Worm (Caenorhabditis elegans): ENCODE data around the gene ZK1321.4.

DNA sequence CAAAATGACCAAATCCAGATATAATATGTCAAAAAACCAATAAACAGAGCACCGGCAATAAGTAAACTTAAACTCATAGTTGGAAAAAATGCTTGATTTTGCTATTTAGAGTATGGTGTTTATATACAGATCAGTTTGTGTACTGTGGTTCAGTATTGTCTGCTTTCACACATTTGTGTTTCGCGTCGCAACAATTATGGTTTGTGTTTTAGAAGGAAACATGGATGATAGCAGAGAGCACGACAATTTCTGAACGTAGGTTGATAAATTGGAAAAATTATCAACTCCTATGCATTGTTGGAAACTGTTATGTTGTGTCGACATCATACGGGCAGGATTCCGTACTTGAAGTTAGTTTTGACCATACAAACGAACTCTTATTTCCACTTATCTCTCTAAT is 23.9 kb upstream of the ZK1321.4 start, which contains the start of gene cyp-13A4:
- no peak for TF ChIP-seq aptf-2 (GFP tag; conservative IDR thresholded peaks at IDR 0.05)
- no peak for TF ChIP-seq lin-35 (GFP tag; optimal IDR thresholded peaks at IDR 0.05)
- TF ChIP-seq xnd-1 (tag; optimal IDR thresholded peaks at IDR 0.05), result no peak
- TF ChIP-seq egl-44 (GFP tag; IDR thresholded peaks at IDR 0.05), result no peak
- TF ChIP-seq Y67H2A.10 (GFP tag; conservative IDR thresholded peaks at IDR 0.05), result no peak
- TF ChIP-seq efl-1 (GFP tag; optimal IDR thresholded peaks at IDR 0.05), result no peak
- TF ChIP-seq B0336.3 (GFP tag; IDR thresholded peaks at IDR 0.05), result no peak
- no peak for TF ChIP-seq pha-4 (tag; optimal IDR thresholded peaks at IDR 0.05)
- no peak for TF ChIP-seq ztf-3 (GFP tag; optimal IDR thresholded peaks at IDR 0.05)
